Fruit fly (Drosophila melanogaster) whole organism, embryonic: ENCODE measurements around the gene DNAlig4.

ENCODE experiments used
- Awh ChIP-seq: fragments of 200-800 bp; sonication (Bioruptor generic); IDR thresholded peaks from 2 replicates; pipeline ENCODE4, ENCODE4 v1.3.6; 2022; ENCODE audit warnings: missing biosample characterization, missing genetic modification characterization
- BtbVII ChIP-seq: fragments of 200-800 bp; sonication (Bioruptor generic); optimal IDR thresholded peaks from 3 replicates; lab custom pipeline; 2017; ENCODE audit warnings: missing biosample characterization, mild to moderate bottlenecking, missing genetic modification characterization
- CG10274 ChIP-seq: fragments of 200-800 bp; sonication (Bioruptor generic); optimal IDR thresholded peaks from 3 replicates; lab custom pipeline; 2017; ENCODE audit warnings: missing biosample characterization, mild to moderate bottlenecking, missing genetic modification characterization
- CG10959 ChIP-seq: fragments of 200-800 bp; sonication (Bioruptor generic); IDR thresholded peaks from 2 replicates; pipeline ENCODE4 v1.3.6; 2022; ENCODE audit warnings: missing biosample characterization, missing genetic modification characterization
- CG11085 ChIP-seq: fragments of 200-800 bp; sonication (Bioruptor generic); IDR thresholded peaks from 2 replicates; pipeline ENCODE4 v1.3.6; 2022; ENCODE audit warnings: missing biosample characterization, missing genetic modification characterization
- CG11723 ChIP-seq: fragments of 200-800 bp; sonication (Bioruptor generic); optimal IDR thresholded peaks from 2 replicates; lab custom pipeline; 2017; ENCODE audit warnings: missing biosample characterization, mild to moderate bottlenecking, missing genetic modification characterization
- CG12744 ChIP-seq: fragments of 200-800 bp; sonication (Bioruptor generic); optimal IDR thresholded peaks from 2 replicates; lab custom pipeline; 2016; ENCODE audit warnings: missing biosample characterization, missing genetic modification characterization
- CG13894 ChIP-seq: fragments of 200-800 bp; sonication (Bioruptor generic); optimal IDR thresholded peaks from 3 replicates; lab custom pipeline; 2018; ENCODE audit warnings: missing biosample characterization, mild to moderate bottlenecking, missing genetic modification characterization, moderate library complexity
- CG15479 ChIP-seq: fragments of 200-800 bp; sonication (Bioruptor generic); optimal IDR thresholded peaks from 3 replicates; lab custom pipeline; 2019; ENCODE audit warnings: missing biosample characterization, mild to moderate bottlenecking, missing genetic modification characterization, moderate library complexity
- CG15514 ChIP-seq: fragments of 200-800 bp; sonication (Bioruptor generic); optimal IDR thresholded peaks from 3 replicates; lab custom pipeline; 2017; ENCODE audit warnings: missing biosample characterization, missing genetic modification characterization, mild to moderate bottlenecking, moderate library complexity, missing genetic modification reagents
- CG1602 ChIP-seq: fragments of 200-800 bp; sonication (Bioruptor generic); optimal IDR thresholded peaks from 3 replicates; lab custom pipeline; 2016; ENCODE audit warnings: missing biosample characterization, missing genetic modification characterization
- CG16815 ChIP-seq: fragments of 200-800 bp; sonication (Bioruptor generic); optimal IDR thresholded peaks from 3 replicates; lab custom pipeline; 2017; ENCODE audit warnings: missing biosample characterization, mild to moderate bottlenecking, missing genetic modification characterization
- CG17328 ChIP-seq: fragments of 200-800 bp; sonication (Bioruptor generic); IDR thresholded peaks from 2 replicates; pipeline ENCODE4 v1.3.6; 2022; ENCODE audit warnings: missing biosample characterization, missing genetic modification characterization
- CG17568 ChIP-seq: fragments of 200-800 bp; sonication (Bioruptor generic); optimal IDR thresholded peaks from 2 replicates; lab custom pipeline; 2018; ENCODE audit warnings: missing biosample characterization, mild to moderate bottlenecking, missing genetic modification characterization, moderate library complexity
- CG18262 ChIP-seq: fragments of 200-800 bp; optimal IDR thresholded peaks from 3 replicates; lab custom pipeline; 2019; ENCODE audit warnings: missing biosample characterization, mild to moderate bottlenecking, missing genetic modification characterization, moderate library complexity
- CG18764 ChIP-seq: fragments of 200-800 bp; sonication (Bioruptor generic); optimal IDR thresholded peaks from 3 replicates; lab custom pipeline; 2016; ENCODE audit warnings: missing biosample characterization, missing genetic modification characterization
- CG2202 ChIP-seq: fragments of 200-800 bp; sonication (Bioruptor generic); optimal IDR thresholded peaks from 2 replicates; lab custom pipeline; 2018; ENCODE audit warnings: missing biosample characterization, mild to moderate bottlenecking, missing genetic modification characterization
- CG30020 ChIP-seq: fragments of 200-800 bp; optimal IDR thresholded peaks from 2 replicates; lab custom pipeline; 2019; ENCODE audit warnings: missing biosample characterization, mild to moderate bottlenecking, missing genetic modification characterization, moderate library complexity
- CG3995 ChIP-seq: fragments of 200-800 bp; sonication (Bioruptor generic); optimal IDR thresholded peaks from 3 replicates; lab custom pipeline; 2016; ENCODE audit warnings: missing biosample characterization, missing genetic modification characterization
- CG4282 ChIP-seq: fragments of 200-800 bp; sonication (Bioruptor generic); optimal IDR thresholded peaks from 2 replicates; lab custom pipeline; 2016; ENCODE audit warnings: missing biosample characterization, missing genetic modification characterization
- CG4820 ChIP-seq: fragments of 200-800 bp; sonication (Bioruptor generic); optimal IDR thresholded peaks from 3 replicates; lab custom pipeline; 2016; ENCODE audit warnings: missing biosample characterization, missing genetic modification characterization
- CG5953 ChIP-seq: fragments of 200-800 bp; sonication (Bioruptor generic); IDR thresholded peaks from 2 replicates; pipeline ENCODE4 v1.3.6; 2022; ENCODE audit warnings: missing biosample characterization, missing genetic modification characterization
- CG7786 ChIP-seq: fragments of 200-800 bp; sonication (Bioruptor generic); optimal IDR thresholded peaks from 2 replicates; lab custom pipeline; 2016; ENCODE audit warnings: missing biosample characterization, missing genetic modification characterization
- CG7963 ChIP-seq: fragments of 200-800 bp; sonication (Bioruptor generic); IDR thresholded peaks from 3 replicates; pipeline ENCODE4 v1.3.6; 2022; ENCODE audit warnings: missing biosample characterization, missing genetic modification characterization; ENCODE audit not compliant: partially characterized antibody
- CG8388 ChIP-seq: fragments of 200-800 bp; sonication (Bioruptor generic); optimal IDR thresholded peaks from 2 replicates; lab custom pipeline; 2019; ENCODE audit warnings: missing biosample characterization, mild to moderate bottlenecking, missing genetic modification characterization, moderate library complexity
- CG8944 ChIP-seq: fragments of 200-800 bp; sonication (Bioruptor generic); optimal IDR thresholded peaks from 3 replicates; lab custom pipeline; 2016; ENCODE audit warnings: missing biosample characterization, missing genetic modification characterization
- CG9215 ChIP-seq: fragments of 200-800 bp; sonication (Bioruptor generic); IDR thresholded peaks from 2 replicates; pipeline ENCODE4 v1.3.6; 2022; ENCODE audit warnings: missing biosample characterization, missing genetic modification characterization
- Dip2 ChIP-seq: fragments of 200-800 bp; sonication (Bioruptor generic); IDR thresholded peaks from 2 replicates; pipeline ENCODE4 v1.3.6; 2022; ENCODE audit warnings: missing biosample characterization, missing genetic modification characterization
- Drgx ChIP-seq: fragments of 200-800 bp; sonication (Bioruptor generic); IDR thresholded peaks from 2 replicates; pipeline ENCODE4 v1.3.6; 2022; ENCODE audit warnings: missing biosample characterization, missing genetic modification characterization
- ERR ChIP-seq: fragments of 200-800 bp; sonication (Bioruptor generic); optimal IDR thresholded peaks from 2 replicates; lab custom pipeline; 2016; ENCODE audit warnings: missing biosample characterization, missing genetic modification characterization
- Gug ChIP-seq: fragments of 200-800 bp; sonication (Bioruptor generic); IDR thresholded peaks from 4 replicates; pipeline ENCODE4 v1.3.6; 2022; ENCODE audit warnings: missing biosample characterization, missing genetic modification characterization
- Hey ChIP-seq: fragments of 200-800 bp; sonication (Bioruptor generic); optimal IDR thresholded peaks from 3 replicates; lab custom pipeline; 2018; ENCODE audit warnings: missing biosample characterization, mild to moderate bottlenecking, missing genetic modification characterization
- Lpt ChIP-seq: fragments of >200 bp; optimal IDR thresholded peaks from 2 replicates; lab custom pipeline; 2018; ENCODE audit warnings: missing biosample characterization, missing genetic modification characterization
- MTF-1 ChIP-seq: fragments of 200-800 bp; sonication (Bioruptor generic); optimal IDR thresholded peaks from 2 replicates; lab custom pipeline; 2018; ENCODE audit warnings: missing biosample characterization, mild to moderate bottlenecking, missing genetic modification characterization, borderline replicate concordance
- Scr ChIP-seq: fragments of 200-800 bp; sonication (Bioruptor generic); IDR thresholded peaks from 2 replicates; pipeline ENCODE4 v1.3.6; 2022; ENCODE audit warnings: missing biosample characterization, missing genetic modification characterization; ENCODE audit not compliant: partially characterized antibody
- YL-1 ChIP-seq: fragments of 200-800 bp; sonication (Bioruptor generic); optimal IDR thresholded peaks from 3 replicates; lab custom pipeline; 2017; ENCODE audit warnings: missing biosample characterization, mild to moderate bottlenecking, missing genetic modification characterization
- caup ChIP-seq: fragments of 200-800 bp; sonication (Bioruptor generic); optimal IDR thresholded peaks from 3 replicates; lab custom pipeline; 2017; ENCODE audit warnings: missing biosample characterization, mild to moderate bottlenecking, missing genetic modification characterization, moderate library complexity; ENCODE audit not compliant: severe bottlenecking
- chm ChIP-seq: fragments of 200-800 bp; sonication (Bioruptor generic); IDR thresholded peaks from 2 replicates; pipeline ENCODE4 v1.3.6; 2022; ENCODE audit warnings: missing biosample characterization, missing genetic modification characterization
- dmrt99B ChIP-seq: fragments of 200-800 bp; sonication (Bioruptor generic); optimal IDR thresholded peaks from 2 replicates; lab custom pipeline; 2018; ENCODE audit warnings: missing biosample characterization, mild to moderate bottlenecking, missing genetic modification characterization, moderate library complexity
- dpn ChIP-seq, 2 experiments: fragments of 200-800 bp; sonication (Bioruptor generic); optimal IDR thresholded peaks; 3 replicates each; lab custom pipeline; 2016; ENCODE audit warnings: missing biosample characterization in 2 of 2, missing genetic modification characterization in 2 of 2
- ems ChIP-seq: fragments of 200-800 bp; sonication (Bioruptor generic); optimal IDR thresholded peaks from 3 replicates; lab custom pipeline; 2016; ENCODE audit warnings: missing biosample characterization, missing genetic modification characterization
- fru ChIP-seq: fragments of >200 bp; optimal IDR thresholded peaks from 2 replicates; lab custom pipeline; 2017
- fu2 ChIP-seq: fragments of 200-800 bp; sonication (Bioruptor generic); optimal IDR thresholded peaks from 2 replicates; lab custom pipeline; 2016; ENCODE audit warnings: missing biosample characterization, missing genetic modification characterization
- ken ChIP-seq: fragments of 200-800 bp; sonication (Bioruptor generic); IDR thresholded peaks from 3 replicates; pipeline ENCODE4 v1.3.6; 2022; ENCODE audit warnings: missing biosample characterization, missing genetic modification characterization
- nau ChIP-seq: fragments of 200-800 bp; sonication (Bioruptor generic); optimal IDR thresholded peaks from 3 replicates; lab custom pipeline; 2017; ENCODE audit warnings: missing biosample characterization, mild to moderate bottlenecking, missing genetic modification characterization, missing genetic modification reagents
- nom ChIP-seq: fragments of 200-800 bp; sonication (Bioruptor generic); optimal IDR thresholded peaks from 2 replicates; lab custom pipeline; 2017; ENCODE audit warnings: missing biosample characterization, missing genetic modification characterization, mild to moderate bottlenecking, moderate library complexity, missing genetic modification reagents
- salm ChIP-seq: fragments of 200-800 bp; sonication (Bioruptor generic); optimal IDR thresholded peaks from 2 replicates; lab custom pipeline; 2018; ENCODE audit warnings: missing biosample characterization, mild to moderate bottlenecking, missing genetic modification characterization
- ttk ChIP-seq: fragments of 200-800 bp; sonication (Bioruptor generic); IDR thresholded peaks from 2 replicates; pipeline ENCODE4 v2.1.2; 2022; ENCODE audit warnings: missing biosample characterization, missing genetic modification characterization
- vvl ChIP-seq: fragments of 200-800 bp; sonication (Bioruptor generic); IDR thresholded peaks from 2 replicates; pipeline ENCODE4 v1.3.6; 2022; ENCODE audit warnings: missing biosample characterization, missing genetic modification characterization
- zfh2 ChIP-seq: fragments of 200-800 bp; sonication (Bioruptor generic); optimal IDR thresholded peaks from 2 replicates; lab custom pipeline; 2016; ENCODE audit warnings: missing biosample characterization, missing genetic modification characterization

DNAlig4 gene

DNA sequence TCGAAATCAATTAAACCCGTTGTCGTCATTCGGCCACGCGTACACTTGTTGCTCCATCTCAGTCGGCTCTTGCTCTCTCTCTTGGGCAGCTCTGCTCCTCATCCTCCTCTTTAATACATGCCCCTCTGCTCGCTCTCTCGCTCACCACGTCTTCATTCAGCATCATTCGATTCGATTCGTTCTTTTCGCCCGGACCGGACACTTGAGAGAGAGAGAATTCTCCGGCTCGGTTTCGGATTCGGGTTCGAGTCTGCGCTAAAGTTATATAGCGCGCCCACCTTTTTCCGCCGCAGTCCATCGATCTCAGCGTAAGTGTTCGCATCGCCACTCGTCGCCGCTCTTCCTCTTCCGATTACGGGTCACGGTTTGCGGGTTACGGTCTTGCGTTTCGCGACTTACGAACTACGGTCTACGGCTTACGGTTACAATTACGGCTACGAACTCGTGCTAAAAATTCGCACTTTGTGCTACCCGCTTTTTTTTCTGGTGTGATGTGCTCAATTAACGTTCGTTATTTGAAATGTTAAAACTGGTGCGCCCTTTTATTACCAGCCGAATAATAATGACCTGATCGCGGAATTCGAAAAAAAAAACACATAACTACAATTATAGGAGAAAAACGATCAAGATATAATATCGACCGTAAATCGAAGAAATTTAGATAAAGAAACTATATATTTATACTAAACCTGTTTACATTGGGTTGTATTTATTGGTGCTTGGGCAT lies 25.6 kb downstream of the DNAlig4 start (continued):
- TF ChIP-seq Drgx (GFP tag; lab: Robert Waterston, UW), result no peak
- no peak for TF ChIP-seq CG12744 (GFP tag; lab: Kevin White, UChicago)
- TF ChIP-seq CG4282, result no peak
- peak; percentile 35 for TF ChIP-seq MTF-1 (GFP tag; lab: Kevin White, UChicago)
- no peak for TF ChIP-seq YL-1 (GFP tag; lab: Kevin White, UChicago)
- TF ChIP-seq CG2202 (tag; lab: Kevin White, UChicago), result no peak
- TF ChIP-seq ttk (GFP tag; lab: Robert Waterston, UW), result no peak
- no peak for TF ChIP-seq Dip2 (GFP tag; lab: Robert Waterston, UW)
- TF ChIP-seq CG8944 (GFP tag; lab: Kevin White, UChicago), result no peak
- 0 out of 2 replicates have a peak, but pooled peaks have one; percentile 43 for TF ChIP-seq chm (GFP tag; lab: Robert Waterston, UW)
- TF ChIP-seq CG5953 (GFP tag; lab: Robert Waterston, UW), result no peak
- peak; percentile 50 for TF ChIP-seq nom
- no peak for TF ChIP-seq CG4820
- TF ChIP-seq CG10959 (GFP tag; lab: Robert Waterston, UW), result no peak
- TF ChIP-seq CG17328 (GFP tag; lab: Robert Waterston, UW), result 0 out of 2 replicates have a peak, but pooled peaks have one; percentile 16
- TF ChIP-seq CG13894 (tag; lab: Kevin White, UChicago), result peak; percentile 66
- no peak for TF ChIP-seq ems (GFP tag; lab: Kevin White, UChicago)
- no peak for TF ChIP-seq CG30020
- TF ChIP-seq CG11723 (GFP tag; lab: Kevin White, UChicago), result no peak
- TF ChIP-seq dpn (GFP tag; optimal IDR thresholded peaks at IDR 0.05; lab: Kevin White, UChicago), result no peak
- TF ChIP-seq dmrt99B, result no peak
- peak; percentile 86 for TF ChIP-seq CG3995 (GFP tag; lab: Kevin White, UChicago)
- no peak for TF ChIP-seq CG7786 (GFP tag; lab: Kevin White, UChicago)
- TF ChIP-seq CG18764, result no peak
- TF ChIP-seq caup (GFP tag; lab: Kevin White, UChicago), result peak; percentile 55
- no peak for TF ChIP-seq ken
- no peak for TF ChIP-seq CG8388 (GFP tag; lab: Kevin White, UChicago)
- TF ChIP-seq Gug (GFP tag; lab: Robert Waterston, UW), result no peak
- TF ChIP-seq CG7963, result no peak
- no peak for TF ChIP-seq zfh2 (GFP tag; lab: Kevin White, UChicago)
- TF ChIP-seq vvl, result 0 out of 2 replicates have a peak, but pooled peaks have one; percentile 31
- no peak for TF ChIP-seq fru (lab: Kevin White, UChicago)
- TF ChIP-seq CG18262 (tag; lab: Kevin White, UChicago), result no peak
- TF ChIP-seq CG11085, result no peak
- TF ChIP-seq CG9215, result no peak
- no peak for TF ChIP-seq nau (GFP tag; lab: Kevin White, UChicago)
- TF ChIP-seq CG17568, result no peak
- TF ChIP-seq salm (tag; lab: Kevin White, UChicago), result no peak
- no peak for TF ChIP-seq Lpt
- TF ChIP-seq CG10274, result no peak
- no peak for TF ChIP-seq CG1602 (GFP tag; lab: Kevin White, UChicago)
- no peak for TF ChIP-seq fu2 (GFP tag; lab: Kevin White, UChicago)
- TF ChIP-seq Awh (GFP tag; lab: Robert Waterston, UW), result no peak
- TF ChIP-seq ERR (GFP tag; lab: Kevin White, UChicago), result no peak
- peak; percentile 60 for TF ChIP-seq CG15479
- TF ChIP-seq Scr (GFP tag; lab: Robert Waterston, UW), result peak; percentile 37
- no peak for TF ChIP-seq CG16815 (GFP tag; lab: Kevin White, UChicago)
- no peak for TF ChIP-seq Hey (tag; lab: Kevin White, UChicago)
- no peak for TF ChIP-seq BtbVII
- peak; percentile 10 for TF ChIP-seq CG15514 (GFP tag; lab: Kevin White, UChicago)
